Worm (Caenorhabditis elegans): ENCODE data around the gene tag-124.

tag-124 gene

DNA sequence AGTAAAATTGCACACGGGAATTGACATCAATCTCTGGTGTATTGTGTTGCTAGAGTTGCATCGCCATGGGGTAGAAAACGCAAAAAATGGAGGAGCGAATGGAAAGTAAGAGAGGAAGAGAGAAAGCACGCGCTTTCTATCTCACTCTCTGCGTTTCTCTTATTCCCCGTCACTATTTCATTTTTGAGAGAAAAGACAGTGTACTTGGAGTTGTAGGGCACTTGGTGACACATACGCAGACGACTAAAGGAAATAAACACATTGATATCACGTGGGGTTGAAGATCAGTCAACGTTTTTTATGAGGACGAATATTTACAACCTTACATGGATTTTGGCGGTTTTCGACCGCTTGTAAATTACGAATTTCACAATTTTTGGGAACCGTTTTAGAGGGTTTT, 12.3 kb downstream of the tag-124 start (continued):
- peak; percentile 70 for TF ChIP-seq dpl-1 (GFP tag; optimal IDR thresholded peaks at IDR 0.05)
- TF ChIP-seq lin-1 (GFP tag; IDR thresholded peaks at IDR 0.05): peak; percentile 53; the same call in 1 of the 2 replicates
- peak; percentile 74; the same call in 1 of the 2 replicates for TF ChIP-seq saeg-2 (GFP tag; IDR thresholded peaks at IDR 0.05)
- peak in 1 of 2 experiments; percentile 100 for TF ChIP-seq unc-62 (GFP tag; optimal IDR thresholded peaks at IDR 0.05 in 1 of 2)
- no peak for TF ChIP-seq unc-62 (tag; optimal IDR thresholded peaks at IDR 0.05)
- TF ChIP-seq nhr-48 (tag; optimal IDR thresholded peaks at IDR 0.05): peak; percentile 97
- peak; percentile 98 for TF ChIP-seq aha-1 (tag)
- peak; percentile 79 for TF ChIP-seq cey-2 (tag; optimal IDR thresholded peaks at IDR 0.05; ENCODE audit: borderline replicate concordance, insufficient read depth)
- peak; percentile 99 for TF ChIP-seq hlh-30 (tag; optimal IDR thresholded peaks at IDR 0.05; ENCODE audit: insufficient read depth)
- TF ChIP-seq ceh-32 (tag; optimal IDR thresholded peaks at IDR 0.05; ENCODE audit: poor library complexity): no peak
- peak; percentile 61; the same call in 1 of the 2 replicates for TF ChIP-seq mdt-29 (GFP tag; IDR thresholded peaks at IDR 0.05)
- TF ChIP-seq ceh-62 (tag; optimal IDR thresholded peaks at IDR 0.05): no peak
- peak; percentile 94 for TF ChIP-seq nhr-77 (tag; optimal IDR thresholded peaks at IDR 0.05)
- peak; percentile 98 for TF ChIP-seq nhr-6 (tag; optimal IDR thresholded peaks at IDR 0.05)
- TF ChIP-seq pqm-1 (tag; optimal IDR thresholded peaks at IDR 0.05): peak; percentile 60
- peak; percentile 91 for TF ChIP-seq gei-8 (GFP tag; optimal IDR thresholded peaks at IDR 0.05)
- peak; percentile 74 to 93 for TF ChIP-seq lsy-2 (tag; optimal IDR thresholded peaks at IDR 0.05)
- TF ChIP-seq dve-1 (tag; optimal IDR thresholded peaks at IDR 0.05; ENCODE audit: insufficient read depth): peak; percentile 99
- no peak for TF ChIP-seq Y5F2A.4 (GFP tag; optimal IDR thresholded peaks at IDR 0.05)
- TF ChIP-seq egl-27 (tag; optimal IDR thresholded peaks at IDR 0.05): no peak
- TF ChIP-seq pha-4 (GFP tag; IDR thresholded peaks at IDR 0.05): peak; percentile 82
- peak; percentile 87 for TF ChIP-seq pha-4 (tag; optimal IDR thresholded peaks at IDR 0.05)
- TF ChIP-seq unc-130 (GFP tag; optimal IDR thresholded peaks at IDR 0.05): no peak

DNA sequence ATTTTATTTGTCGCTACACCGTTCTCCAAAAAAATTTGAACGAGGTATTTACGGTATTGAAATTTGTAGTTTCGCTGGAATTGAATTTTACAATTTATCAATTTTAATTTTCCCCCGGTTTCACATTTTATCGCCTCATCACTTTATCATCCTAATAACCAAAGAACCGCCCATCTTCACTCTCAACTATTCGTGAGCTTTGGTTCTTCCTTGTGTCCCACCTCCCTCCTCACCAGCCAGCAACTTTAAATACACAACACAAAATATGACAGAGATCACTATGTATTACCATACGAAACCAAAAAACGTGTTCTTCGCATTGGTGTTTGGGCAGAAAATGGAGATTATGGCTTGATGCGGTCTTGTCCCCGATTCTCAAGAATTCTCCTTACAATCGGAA, 13.0 kb downstream of the tag-124 start:
- TF ChIP-seq zip-2 (tag; optimal IDR thresholded peaks at IDR 0.05): no peak
- peak in 1 of 2 experiments; percentile 41 for TF ChIP-seq mdl-1 (tag; optimal IDR thresholded peaks at IDR 0.05)
- peak; percentile 58 for TF ChIP-seq aha-1 (tag)
- TF ChIP-seq nhr-28 (tag; optimal IDR thresholded peaks at IDR 0.05): peak; percentile 82
- no peak for TF ChIP-seq nhr-6 (tag; optimal IDR thresholded peaks at IDR 0.05)
- no peak for TF ChIP-seq lin-38 (GFP tag; IDR thresholded peaks at IDR 0.05)
- peak; percentile 72 for TF ChIP-seq dmd-6 (GFP tag; IDR thresholded peaks at IDR 0.05)
- TF ChIP-seq lin-29 (GFP tag; IDR thresholded peaks at IDR 0.05): no peak
- no peak for TF ChIP-seq ceh-32 (tag; optimal IDR thresholded peaks at IDR 0.05; ENCODE audit: poor library complexity)
- peak; percentile 47 for TF ChIP-seq hlh-11 (tag; optimal IDR thresholded peaks at IDR 0.05)
- TF ChIP-seq hif-1 (tag; optimal IDR thresholded peaks at IDR 0.05): peak in 1 of 2 experiments; percentile 15
- 0 out of 2 replicates have a peak, but pooled peaks have one; percentile 28 for TF ChIP-seq tra-1 (GFP tag; IDR thresholded peaks at IDR 0.05)
- peak; percentile 30 for TF ChIP-seq mes-2 (tag; optimal IDR thresholded peaks at IDR 0.05; ENCODE audit: poor library complexity, severe bottlenecking)
- TF ChIP-seq F49E8.2 (tag; optimal IDR thresholded peaks at IDR 0.05; ENCODE audit: borderline replicate concordance): no peak
- TF ChIP-seq mep-1 (tag; optimal IDR thresholded peaks at IDR 0.05): peak; percentile 6
- peak in 1 of 2 experiments; percentile 69 for TF ChIP-seq unc-62 (GFP tag; optimal IDR thresholded peaks at IDR 0.05 in 1 of 2)
- no peak for TF ChIP-seq unc-62 (tag; optimal IDR thresholded peaks at IDR 0.05)
- TF ChIP-seq lin-1 (GFP tag; IDR thresholded peaks at IDR 0.05): peak; percentile 31; the same call in 1 of the 2 replicates
- TF ChIP-seq F37D6.2 (tag; optimal IDR thresholded peaks at IDR 0.05): no peak
- TF ChIP-seq fos-1 (tag; optimal IDR thresholded peaks at IDR 0.05): no peak
- TF ChIP-seq daf-16 (GFP tag; optimal IDR thresholded peaks at IDR 0.05): no peak
- TF ChIP-seq daf-16 (tag; optimal IDR thresholded peaks at IDR 0.05): peak; percentile 61
- TF ChIP-seq mxl-3 (GFP tag; optimal IDR thresholded peaks at IDR 0.05): peak; percentile 34
- no peak for TF ChIP-seq jun-1 (tag; optimal IDR thresholded peaks at IDR 0.05)
- peak; percentile 24 for TF ChIP-seq hlh-30 (tag; optimal IDR thresholded peaks at IDR 0.05; ENCODE audit: insufficient read depth)
- no peak for TF ChIP-seq gei-8 (GFP tag; optimal IDR thresholded peaks at IDR 0.05)
- TF ChIP-seq php-3 (GFP tag; IDR thresholded peaks at IDR 0.05): no peak
- TF ChIP-seq unc-39 (tag; optimal IDR thresholded peaks at IDR 0.05): no peak
- TF ChIP-seq dve-1 (tag; optimal IDR thresholded peaks at IDR 0.05; ENCODE audit: insufficient read depth): peak; percentile 73
- TF ChIP-seq ztf-7 (tag; optimal IDR thresholded peaks at IDR 0.05): no peak

All from whole organism, L4 larva.